Fruit fly (Drosophila melanogaster): ENCODE data around the gene Dph4.

Dph4 gene

DNA sequence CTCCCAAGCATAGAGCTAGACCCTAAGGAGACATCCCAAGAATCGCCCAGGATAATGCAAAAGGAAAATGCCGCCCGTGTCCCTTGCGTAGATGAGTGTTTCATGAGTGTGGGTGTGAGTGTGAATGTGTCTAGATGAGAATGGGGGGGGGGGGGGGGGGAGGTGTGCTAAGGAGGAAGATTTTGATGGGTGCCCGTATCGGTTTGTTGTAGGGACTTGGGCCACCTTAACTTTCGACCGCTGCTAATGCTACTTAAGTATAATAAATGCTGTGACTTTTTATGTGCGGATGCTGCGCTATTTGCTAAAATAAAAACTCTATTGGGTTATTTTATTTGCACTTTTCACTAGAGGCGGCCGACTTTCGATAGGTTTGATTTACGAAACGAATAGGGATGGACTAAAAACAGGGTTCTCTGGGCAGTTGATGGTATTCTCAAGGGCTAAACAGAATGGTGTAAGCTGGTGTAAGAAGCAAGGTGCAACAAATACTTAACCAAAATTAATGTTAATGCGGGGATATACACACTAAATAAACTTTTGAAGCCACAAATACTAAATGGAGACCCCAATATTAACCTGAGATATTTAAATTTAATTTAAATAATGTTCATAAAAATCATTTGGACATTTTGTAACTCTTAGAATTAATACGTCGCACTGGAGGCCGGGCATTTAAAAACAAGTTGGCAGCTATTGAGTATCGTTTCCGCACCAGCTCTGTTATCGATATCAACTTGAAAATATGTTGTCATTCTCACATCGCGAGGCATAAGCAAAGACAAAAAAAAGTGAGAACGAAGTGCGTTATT, 45.2 kb upstream of the Dph4 start, which contains the start of the genes Xe7 and Atg17 (continued):
- TF ChIP-seq PHDP (tag; optimal IDR thresholded peaks at IDR 0.05): peak; percentile 87
- TF ChIP-seq CG3065 (GFP tag; optimal IDR thresholded peaks at IDR 0.05): peak; percentile 84
- peak; percentile 68 for TF ChIP-seq CG34376 (GFP tag; optimal IDR thresholded peaks at IDR 0.05)
- peak; percentile 96 for TF ChIP-seq lilli (GFP tag; optimal IDR thresholded peaks at IDR 0.05)
- peak; percentile 87 for TF ChIP-seq CG10267 (tag; optimal IDR thresholded peaks at IDR 0.05)
- peak; percentile 95 for TF ChIP-seq NfI (GFP tag; optimal IDR thresholded peaks at IDR 0.05)
- TF ChIP-seq fd64A (GFP tag; optimal IDR thresholded peaks at IDR 0.05): no peak
- peak; percentile 50 for TF ChIP-seq CG9797 (GFP tag; optimal IDR thresholded peaks at IDR 0.05)
- TF ChIP-seq CG1792 (GFP tag; optimal IDR thresholded peaks at IDR 0.05): peak; percentile 43
- peak; percentile 83 for TF ChIP-seq Fer1 (GFP tag; optimal IDR thresholded peaks at IDR 0.05)
- TF ChIP-seq CG7839 (tag; optimal IDR thresholded peaks at IDR 0.05): peak; percentile 94
- peak; percentile 78 for TF ChIP-seq gt (GFP tag; IDR thresholded peaks at IDR 0.05)
- TF ChIP-seq Elba2 (GFP tag; optimal IDR thresholded peaks at IDR 0.05): peak; percentile 66
- peak; percentile 54 for TF ChIP-seq Spps (tag; optimal IDR thresholded peaks at IDR 0.05)
- no peak for TF ChIP-seq CG42726 (GFP tag; IDR thresholded peaks at IDR 0.05; ENCODE audit: partially characterized antibody)
- peak; percentile 58; the same call in 2 of the 3 replicates for TF ChIP-seq vnd (GFP tag; IDR thresholded peaks at IDR 0.05; ENCODE audit: partially characterized antibody)
- TF ChIP-seq Dip2 (GFP tag; IDR thresholded peaks at IDR 0.05): peak; percentile 52; the same call in 1 of the 2 replicates
- peak; percentile 94 for TF ChIP-seq CG1602 (GFP tag; optimal IDR thresholded peaks at IDR 0.05)
- TF ChIP-seq Six4 (GFP tag; optimal IDR thresholded peaks at IDR 0.05): peak; percentile 85
- TF ChIP-seq slp2 (GFP tag; optimal IDR thresholded peaks at IDR 0.05): peak; percentile 83
- peak; percentile 56 for TF ChIP-seq CG6683 (GFP tag; optimal IDR thresholded peaks at IDR 0.05)
- TF ChIP-seq prd (optimal IDR thresholded peaks at IDR 0.05): no peak
- TF ChIP-seq prd (GFP tag; IDR thresholded peaks at IDR 0.05): peak; percentile 96
- peak; percentile 95 for TF ChIP-seq Fer2 (tag; optimal IDR thresholded peaks at IDR 0.05)
- TF ChIP-seq sim (GFP tag; IDR thresholded peaks at IDR 0.05): 0 out of 2 replicates have a peak, but pooled peaks have one; percentile 40
- TF ChIP-seq zfh1 (GFP tag; IDR thresholded peaks at IDR 0.05): peak; percentile 86
- peak; percentile 62 for TF ChIP-seq her (GFP tag; optimal IDR thresholded peaks at IDR 0.05)
- TF ChIP-seq CG15269 (tag; optimal IDR thresholded peaks at IDR 0.05): peak; percentile 94
- TF ChIP-seq Asciz (GFP tag; optimal IDR thresholded peaks at IDR 0.05): peak; percentile 24
- peak; percentile 76 for TF ChIP-seq kay (GFP tag; optimal IDR thresholded peaks at IDR 0.05)
- peak; percentile 94 for TF ChIP-seq CG14710 (tag; optimal IDR thresholded peaks at IDR 0.05)
- peak; percentile 85 for TF ChIP-seq CG12769 (tag; optimal IDR thresholded peaks at IDR 0.05)
- peak; percentile 85 for TF ChIP-seq CG15601 (tag; optimal IDR thresholded peaks at IDR 0.05)
- no peak for TF ChIP-seq gsb-n (tag; optimal IDR thresholded peaks at IDR 0.05)
- peak; percentile 76 for TF ChIP-seq jing (GFP tag; optimal IDR thresholded peaks at IDR 0.05)
- TF ChIP-seq Doc3 (GFP tag; IDR thresholded peaks at IDR 0.05; ENCODE audit: partially characterized antibody): peak; percentile 39; the same call in 1 of the 3 replicates
- peak; percentile 67; the same call in 1 of the 2 replicates for TF ChIP-seq CG43689 (GFP tag; IDR thresholded peaks at IDR 0.05)
- peak; percentile 91 for TF ChIP-seq CG10654 (GFP tag; optimal IDR thresholded peaks at IDR 0.05)
- peak; percentile 92 for TF ChIP-seq CG12104 (GFP tag; optimal IDR thresholded peaks at IDR 0.05)
- TF ChIP-seq CG3281 (GFP tag; optimal IDR thresholded peaks at IDR 0.05): peak; percentile 88
- TF ChIP-seq CG4404 (GFP tag; IDR thresholded peaks at IDR 0.05): peak; percentile 96
- TF ChIP-seq wek (GFP tag; optimal IDR thresholded peaks at IDR 0.05): peak; percentile 70
- peak; percentile 91 for TF ChIP-seq CG9727 (GFP tag; optimal IDR thresholded peaks at IDR 0.05)
- TF ChIP-seq fu2 (GFP tag; optimal IDR thresholded peaks at IDR 0.05): peak; percentile 92
- peak; percentile 59 for TF ChIP-seq NC2α (GFP tag; optimal IDR thresholded peaks at IDR 0.05)
- TF ChIP-seq nerfin-2 (GFP tag; IDR thresholded peaks at IDR 0.05; ENCODE audit: partially characterized antibody): peak; percentile 27; the same call in 1 of the 2 replicates
- TF ChIP-seq CG32767 (GFP tag; IDR thresholded peaks at IDR 0.05): peak; percentile 81
- peak; percentile 96 for TF ChIP-seq ind (GFP tag; optimal IDR thresholded peaks at IDR 0.05)
